Fruit fly (Drosophila melanogaster) whole organism, pupa: ENCODE results near the gene mxc.

Experiments used
- CG10348 ChIP-seq: fragments of 200-800 bp; sonication (Bioruptor generic); IDR thresholded peaks from 2 replicates; pipeline ENCODE4 v1.3.6; 2022; ENCODE audit warnings: missing biosample characterization, missing genetic modification characterization
- CG12605 ChIP-seq: fragments of 200-800 bp; sonication (Bioruptor generic); IDR thresholded peaks from 2 replicates; pipeline ENCODE4 v1.3.6; 2022; ENCODE audit warnings: missing biosample characterization, missing genetic modification characterization
- CG13204 ChIP-seq: fragments of 200-800 bp; sonication (Bioruptor generic); optimal IDR thresholded peaks from 2 replicates; lab custom pipeline; 2018; ENCODE audit warnings: missing biosample characterization, mild to moderate bottlenecking, missing genetic modification characterization, moderate library complexity
- CG14655 ChIP-seq: fragments of 200-800 bp; sonication (Bioruptor generic); optimal IDR thresholded peaks from 3 replicates; lab custom pipeline; 2017; ENCODE audit warnings: mild to moderate bottlenecking, missing biosample characterization, missing genetic modification reagents, missing genetic modification characterization
- CG15710 ChIP-seq: fragments of 200-800 bp; sonication (Bioruptor generic); optimal IDR thresholded peaks from 2 replicates; lab custom pipeline; 2018; ENCODE audit warnings: missing biosample characterization, mild to moderate bottlenecking, missing genetic modification characterization, moderate library complexity
- CG17806 ChIP-seq: fragments of 200-800 bp; sonication (Bioruptor generic); optimal IDR thresholded peaks from 2 replicates; lab custom pipeline; 2018; ENCODE audit warnings: missing biosample characterization, mild to moderate bottlenecking, missing genetic modification characterization, moderate library complexity
- CG32121 ChIP-seq: fragments of 200-800 bp; sonication (Bioruptor generic); IDR thresholded peaks from 2 replicates; pipeline ENCODE4 v1.3.6; 2022; ENCODE audit warnings: missing biosample characterization, missing genetic modification characterization
- CG34367 ChIP-seq: fragments of 200-800 bp; sonication (Bioruptor generic); optimal IDR thresholded peaks from 2 replicates; lab custom pipeline; 2018; ENCODE audit warnings: missing biosample characterization, mild to moderate bottlenecking, missing genetic modification characterization
- CG4496 ChIP-seq: fragments of 200-800 bp; sonication (Bioruptor generic); IDR thresholded peaks from 3 replicates; pipeline ENCODE4 v1.3.6; 2022; ENCODE audit warnings: missing biosample characterization, missing genetic modification characterization
- CG8159 ChIP-seq: fragments of 200-800 bp; sonication (Bioruptor generic); optimal IDR thresholded peaks from 3 replicates; lab custom pipeline; 2018; ENCODE audit warnings: missing biosample characterization, mild to moderate bottlenecking, missing genetic modification characterization, moderate library complexity
- CG8301 ChIP-seq: fragments of 200-800 bp; sonication (Bioruptor generic); optimal IDR thresholded peaks from 2 replicates; lab custom pipeline; 2018; ENCODE audit warnings: missing biosample characterization, mild to moderate bottlenecking, missing genetic modification characterization
- CG9948 ChIP-seq: fragments of 200-800 bp; sonication (Bioruptor generic); optimal IDR thresholded peaks from 2 replicates; lab custom pipeline; 2018; ENCODE audit warnings: missing biosample characterization, mild to moderate bottlenecking, missing genetic modification characterization, moderate library complexity
- D1 ChIP-seq: fragments of 200-800 bp; sonication (Bioruptor generic); optimal IDR thresholded peaks from 2 replicates; lab custom pipeline; 2018; ENCODE audit warnings: missing biosample characterization, mild to moderate bottlenecking, missing genetic modification characterization, moderate library complexity
- EcR ChIP-seq: fragments of 200-800 bp; sonication (Bioruptor generic); optimal IDR thresholded peaks from 3 replicates; lab custom pipeline; 2019; ENCODE audit warnings: missing biosample characterization, missing genetic modification characterization, mild to moderate bottlenecking, moderate library complexity, missing genetic modification reagents
- Ets98B ChIP-seq: fragments of 200-800 bp; sonication (Bioruptor generic); IDR thresholded peaks from 2 replicates; pipeline ENCODE4 v1.3.6; 2022; ENCODE audit warnings: missing biosample characterization, missing genetic modification characterization
- Pif1A ChIP-seq: fragments of 200-800 bp; sonication (Bioruptor generic); optimal IDR thresholded peaks from 3 replicates; lab custom pipeline; 2016; ENCODE audit warnings: missing biosample characterization, missing genetic modification characterization
- Pif1B ChIP-seq: fragments of 200-800 bp; sonication (Bioruptor generic); optimal IDR thresholded peaks from 3 replicates; lab custom pipeline; 2016; ENCODE audit warnings: missing biosample characterization, missing genetic modification characterization
- Snoo ChIP-seq: fragments of 200-800 bp; sonication (Bioruptor generic); optimal IDR thresholded peaks from 3 replicates; lab custom pipeline; 2017; ENCODE audit warnings: missing biosample characterization, mild to moderate bottlenecking, missing genetic modification characterization, inconsistent platforms
- fd96Ca ChIP-seq: fragments of 200-800 bp; sonication (Bioruptor generic); IDR thresholded peaks from 3 replicates; pipeline ENCODE4 v1.3.6; 2022; ENCODE audit warnings: missing biosample characterization, missing genetic modification characterization
- gl ChIP-seq: fragments of 200-800 bp; sonication (Bioruptor generic); optimal IDR thresholded peaks from 2 replicates; lab custom pipeline; 2018; ENCODE audit warnings: missing biosample characterization, mild to moderate bottlenecking, missing genetic modification characterization
- rn ChIP-seq: fragments of 200-800 bp; sonication (Bioruptor generic); IDR thresholded peaks from 2 replicates; pipeline ENCODE4 v1.3.6; 2022; ENCODE audit warnings: missing biosample characterization, missing genetic modification characterization

Gene mxc

DNA sequence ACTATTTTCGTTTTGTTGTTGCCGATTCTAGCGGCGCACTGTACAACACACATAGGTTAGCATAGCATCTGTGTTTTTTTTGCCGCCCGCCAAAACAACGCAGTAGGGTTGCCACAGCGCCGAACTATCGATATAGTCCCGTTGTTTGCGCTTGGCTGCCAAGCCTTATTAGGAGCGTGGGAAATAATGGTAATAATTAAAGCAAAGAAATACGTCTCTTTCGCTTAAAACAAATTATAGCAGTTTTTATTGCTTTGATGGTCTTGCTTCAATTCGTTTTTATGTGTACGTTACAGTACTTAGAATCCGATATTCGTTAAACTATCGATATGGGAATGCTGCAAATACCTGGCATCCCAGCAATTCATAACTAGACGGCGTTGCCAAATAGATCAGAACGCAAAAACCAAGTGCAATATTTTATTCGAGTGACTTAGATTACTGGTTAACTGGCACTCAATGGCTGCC is at the start of gene mxc, which contains the start of gene Larp7:
Gene mxc (minus strand): TSS at position 51 of the 468 bp plus-strand sequence.
Gene Larp7 (plus strand): TSS at position 401 of the 468 bp plus-strand sequence.
- TF ChIP-seq CG9948 (tag; lab: Kevin White, UChicago) (peak; percentile 13), Ets98B (0 out of 2 replicates have a peak, but pooled peaks have one; percentile 9), EcR (GFP tag; lab: Kevin White, UChicago) (no peak), CG17806 (peak; percentile 9), CG15710 (tag; lab: Kevin White, UChicago) (peak; percentile 53), CG14655 (no peak), fd96Ca (GFP tag; lab: Robert Waterston, UW) (peak; percentile 47; the same call in 1 of the 3 replicates), CG13204 (no peak)
- TF ChIP-seq, all 21 proteins: peak for 5

- no peak for TF ChIP-seq Ets98B
- TF ChIP-seq Pif1A (GFP tag; lab: Kevin White, UChicago): no peak
- TF ChIP-seq Pif1B (GFP tag; lab: Kevin White, UChicago): no peak
- TF ChIP-seq CG17806: no peak
- no peak for TF ChIP-seq CG9948 (tag; lab: Kevin White, UChicago)
- no peak for TF ChIP-seq gl (tag; lab: Kevin White, UChicago)
- TF ChIP-seq Snoo (tag; lab: Kevin White, UChicago): no peak
- TF ChIP-seq EcR (GFP tag; lab: Kevin White, UChicago): no peak
- TF ChIP-seq CG8159: no peak
- TF ChIP-seq, all 21 proteins: peak for 0
These were observed 48.0 kb upstream of the mxc start for dm6 chrX:9291270-9291669.

- no peak for TF ChIP-seq Pif1B (GFP tag; lab: Kevin White, UChicago)
These were observed 43.1 kb upstream of the mxc start for dm6 chrX:9286386-9286785.

DNA sequence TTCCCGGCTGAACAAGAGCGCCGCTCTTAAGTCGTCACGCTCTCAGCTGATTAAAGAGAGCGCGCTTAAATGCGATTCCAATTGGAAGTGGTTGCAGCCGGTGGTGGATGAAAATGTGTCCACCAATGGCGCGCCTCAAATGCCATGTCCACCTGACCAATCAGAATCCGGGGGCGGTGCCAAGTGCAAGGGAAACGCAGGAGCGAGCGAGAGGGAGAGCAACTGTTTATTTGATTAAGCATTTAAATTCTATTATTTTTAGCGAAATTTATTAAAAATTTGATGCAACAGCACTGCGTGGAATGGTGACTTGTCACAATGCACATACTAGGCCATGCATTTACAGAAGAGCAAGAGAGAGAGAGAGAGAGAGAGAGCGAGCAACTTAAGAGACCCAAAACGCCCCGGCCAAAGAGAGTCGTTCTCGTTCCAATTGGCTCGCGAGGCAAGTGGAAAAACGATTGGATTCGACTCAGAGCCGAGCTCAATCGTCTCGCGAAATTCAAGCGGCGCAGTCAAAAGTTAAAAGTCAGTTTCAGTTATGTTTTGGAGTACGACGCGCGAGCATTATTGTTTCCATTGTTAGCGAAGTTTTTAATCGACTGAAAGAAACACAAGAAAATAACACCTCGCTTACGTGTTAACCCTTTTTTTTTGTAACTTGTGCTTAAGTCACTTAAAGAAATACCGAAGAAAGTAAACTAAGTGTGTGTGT is 40.9 kb upstream of the mxc start, which contains the start of gene lz:
Gene lz (plus strand): TSS at position 626 of the 715 bp plus-strand sequence.
- TF ChIP-seq CG9948 (tag; lab: Kevin White, UChicago): no peak
- no peak for TF ChIP-seq CG4496 (GFP tag; lab: Robert Waterston, UW)
- no peak for TF ChIP-seq CG17806
- TF ChIP-seq EcR (GFP tag; lab: Kevin White, UChicago): no peak
- no peak for TF ChIP-seq Snoo (tag; lab: Kevin White, UChicago)
- TF ChIP-seq Pif1A (GFP tag; lab: Kevin White, UChicago): no peak
- peak; percentile 28; the same call in 1 of the 2 replicates for TF ChIP-seq CG12605 (GFP tag; lab: Robert Waterston, UW)
- TF ChIP-seq CG32121 (GFP tag; lab: Robert Waterston, UW): no peak

dm6 chrX:9282783-9283289 is 39.6 kb upstream of the mxc start, which contains the start of gene c11.1:
c11.1 (minus strand) TSS chrX:9283117.
- no peak for TF ChIP-seq CG12605 (GFP tag; lab: Robert Waterston, UW)
- peak; percentile 49; the same call in 1 of the 3 replicates for TF ChIP-seq CG4496 (GFP tag; lab: Robert Waterston, UW)
- TF ChIP-seq EcR (GFP tag; lab: Kevin White, UChicago): no peak
- no peak for TF ChIP-seq D1 (tag; lab: Kevin White, UChicago)
- peak; percentile 50; the same call in 1 of the 2 replicates for TF ChIP-seq CG32121 (GFP tag; lab: Robert Waterston, UW)
- no peak for TF ChIP-seq CG8301 (tag; lab: Kevin White, UChicago)

DNA sequence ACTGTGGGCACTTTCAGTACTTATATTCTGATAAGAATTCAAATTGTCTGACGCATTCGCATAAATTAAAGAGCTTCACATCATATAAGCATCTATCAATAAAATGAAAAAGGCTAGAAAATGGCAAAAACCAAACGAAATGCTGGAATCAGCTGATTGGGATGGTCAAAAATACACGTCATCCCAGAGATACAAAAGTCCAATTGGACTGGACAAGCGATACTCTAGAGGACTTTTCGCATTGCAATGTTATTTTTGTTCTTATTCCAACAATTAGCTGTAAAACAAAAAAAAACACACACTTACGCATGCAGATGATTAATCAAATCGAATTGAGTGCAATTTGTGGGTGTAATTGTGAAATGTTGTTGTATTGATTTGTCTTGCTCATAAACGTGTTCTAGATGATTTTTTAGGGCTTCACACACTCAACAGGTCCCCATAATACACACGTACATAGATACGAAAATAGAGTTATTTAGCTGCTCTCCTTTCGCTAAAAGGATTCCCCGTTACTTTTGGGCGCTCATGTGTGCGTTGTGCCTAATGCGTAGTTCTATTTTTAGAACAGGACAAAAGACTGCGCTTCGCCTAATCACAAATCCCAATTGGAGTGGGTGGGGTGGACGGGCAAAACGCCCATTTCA is 38.9 kb upstream of the mxc start:
- TF ChIP-seq CG17806 (no peak), CG32121 (GFP tag; lab: Robert Waterston, UW) (no peak), CG8301 (tag; lab: Kevin White, UChicago) (no peak), gl (tag; lab: Kevin White, UChicago) (no peak), EcR (GFP tag; lab: Kevin White, UChicago) (no peak), fd96Ca (GFP tag; lab: Robert Waterston, UW) (no peak), CG8159 (no peak), rn (no peak), Pif1B (GFP tag; lab: Kevin White, UChicago) (no peak), CG34367 (tag; lab: Kevin White, UChicago) (no peak), CG12605 (GFP tag; lab: Robert Waterston, UW) (no peak), CG10348 (GFP tag; lab: Robert Waterston, UW) (no peak), CG13204 (no peak), Snoo (tag; lab: Kevin White, UChicago) (no peak), Pif1A (GFP tag; lab: Kevin White, UChicago) (no peak), Ets98B (no peak), D1 (tag; lab: Kevin White, UChicago) (no peak), CG9948 (tag; lab: Kevin White, UChicago) (no peak), CG15710 (tag; lab: Kevin White, UChicago) (no peak), CG4496 (GFP tag; lab: Robert Waterston, UW) (no peak)
